Worm (Caenorhabditis elegans) whole organism, L4 larva: ENCODE data around the gene C45G9.11.

Source experiments
- ZK546.5 ChIP-seq, 2 experiments: sonication (generic microtip); optimal IDR thresholded peaks; 2 replicates each; lab custom pipeline; 2017; ENCODE audit warnings: missing biosample characterization in 2 of 2, missing genetic modification characterization in 2 of 2
- ama-1 ChIP-seq: fragments of 150-350 bp; optimal IDR thresholded peaks from 2 replicates; lab custom pipeline; 2014; ENCODE audit warnings: inconsistent platforms, mixed read lengths
- dve-1 ChIP-seq: sonication (generic microtip); optimal IDR thresholded peaks from 2 replicates; lab custom pipeline; 2017; ENCODE audit warnings: antibody characterized with exemption, mild to moderate bottlenecking, missing genetic modification characterization, missing compliant biosample characterization; ENCODE audit not compliant: insufficient read depth
- nhr-77 ChIP-seq: fragments of 150-350 bp; optimal IDR thresholded peaks from 2 replicates; lab custom pipeline; 2014; ENCODE audit warnings: missing biosample characterization, missing genetic modification characterization
- skn-1 ChIP-seq: fragments of 150-350 bp; optimal IDR thresholded peaks from 2 replicates; lab custom pipeline; 2014; ENCODE audit warnings: missing biosample characterization, missing genetic modification characterization
- spr-3 ChIP-seq: fragments of 200-800 bp; sonication (Bioruptor generic); optimal IDR thresholded peaks from 2 replicates; lab custom pipeline; 2018; ENCODE audit warnings: mild to moderate bottlenecking, missing genetic modification characterization, missing compliant biosample characterization

DNA sequence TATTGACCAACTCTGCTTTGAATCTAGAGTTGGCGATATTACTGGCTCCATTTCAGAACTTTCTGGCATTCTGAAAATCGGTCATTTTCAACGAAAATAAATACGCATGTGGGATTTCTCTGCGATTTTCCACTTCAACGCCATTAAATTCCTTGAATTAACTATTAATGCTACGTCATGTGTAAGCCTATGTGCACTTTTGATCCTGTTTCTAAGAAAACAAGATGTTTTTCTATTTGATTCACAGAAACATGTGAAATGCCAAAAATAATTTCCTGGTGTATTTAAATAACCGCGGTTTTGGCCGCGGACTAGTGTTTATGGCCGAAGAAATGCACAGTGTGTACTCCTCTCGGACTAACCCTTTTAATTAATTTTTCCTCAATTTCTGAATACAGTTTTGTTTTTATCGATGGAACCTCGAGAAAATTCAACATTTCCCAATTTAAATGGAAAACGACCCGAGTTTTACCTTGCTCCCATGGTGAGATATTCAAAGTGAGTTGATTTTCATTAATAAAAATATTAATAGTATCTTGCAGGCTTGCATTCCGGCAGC, at the start of gene C45G9.11, which contains the start of gene C45G9.2:
- TF ChIP-seq skn-1 (tag; lab: Kevin White, UChicago) (no peak), dve-1 (tag; lab: Kevin White, UChicago) (no peak), ZK546.5 (tag; optimal IDR thresholded peaks at IDR 0.05; lab: Kevin White, UChicago) (no peak), spr-3 (no peak), ama-1 (lab: Kevin White, UChicago) (no peak), nhr-77 (tag; lab: Kevin White, UChicago) (no peak)
